Worm (Caenorhabditis elegans): Measurements from ENCODE around the gene arrd-19.

ce11 chrV:3308169-3308568 is 7.1 kb downstream of the arrd-19 start, which contains the start of gene srbc-3:
- TF ChIP-seq ceh-36 (tag; optimal IDR thresholded peaks at IDR 0.05) (no peak), hmbx-1 (tag; optimal IDR thresholded peaks at IDR 0.05) (no peak)

All from whole organism, early embryonic.